Worm (Caenorhabditis elegans) whole organism, L3 larva: ENCODE measurements around the gene Y48E1C.2.
A peak's percentile ranks its signal among the peaks of the same experiment; 100 is the strongest.

ENCODE experiments used
- R02D3.7 ChIP-seq: fragments of 150-350 bp; optimal IDR thresholded peaks from 2 replicates; lab custom pipeline; 2014; ENCODE audit warnings: missing biosample characterization, missing genetic modification characterization
- ZK546.5 ChIP-seq: sonication (generic microtip); optimal IDR thresholded peaks from 2 replicates; lab custom pipeline; 2017; ENCODE audit warnings: missing biosample characterization, missing genetic modification characterization
- aly-2 ChIP-seq: fragments of 150-350 bp; optimal IDR thresholded peaks from 2 replicates; lab custom pipeline; 2014; ENCODE audit warnings: missing biosample characterization, missing genetic modification characterization
- ama-1 ChIP-seq: fragments of 150-350 bp; optimal IDR thresholded peaks from 2 replicates; lab custom pipeline; 2018
- ceh-16 ChIP-seq: sonication (generic microtip); optimal IDR thresholded peaks from 2 replicates; lab custom pipeline; 2017; ENCODE audit warnings: missing biosample characterization, missing genetic modification characterization
- ceh-28 ChIP-seq: fragments of 150-350 bp; optimal IDR thresholded peaks from 2 replicates; lab custom pipeline; 2014; ENCODE audit warnings: missing biosample characterization, missing genetic modification reagents, missing genetic modification characterization
- ceh-82 ChIP-seq: fragments of 150-350 bp; optimal IDR thresholded peaks from 2 replicates; lab custom pipeline; 2014; ENCODE audit warnings: missing biosample characterization, missing genetic modification characterization
- ceh-9 ChIP-seq: sonication (generic microtip); optimal IDR thresholded peaks from 2 replicates; lab custom pipeline; 2018; ENCODE audit warnings: missing biosample characterization, missing genetic modification characterization
- daf-12 ChIP-seq: fragments of 150-350 bp; optimal IDR thresholded peaks from 2 replicates; lab custom pipeline; 2014; ENCODE audit warnings: missing biosample characterization, missing genetic modification reagents, missing genetic modification characterization
- egl-27 ChIP-seq: sonication (generic microtip); optimal IDR thresholded peaks from 4 replicates; lab custom pipeline; 2017; ENCODE audit warnings: missing biosample characterization, missing genetic modification reagents, missing genetic modification characterization
- egl-5 ChIP-seq: fragments of 150-350 bp; optimal IDR thresholded peaks from 2 replicates; lab custom pipeline; 2017; ENCODE audit warnings: missing biosample characterization, missing genetic modification reagents, missing genetic modification characterization, inconsistent platforms
- elt-1 ChIP-seq: fragments of 150-350 bp; optimal IDR thresholded peaks from 2 replicates; lab custom pipeline; 2014; ENCODE audit warnings: missing biosample characterization, missing genetic modification characterization
- elt-2 ChIP-seq: sonication (generic microtip); optimal IDR thresholded peaks from 2 replicates; lab custom pipeline; 2016; ENCODE audit warnings: missing genetic modification reagents, mild to moderate bottlenecking, missing genetic modification characterization, missing compliant biosample characterization
- elt-3 ChIP-seq, 3 experiments: fragments of 150-350 bp in 1 of 3; sonication (generic microtip) in 2 of 3; optimal IDR thresholded peaks; 2 replicates in 2 of 3; 4 replicates in 1 of 3; lab custom pipeline; 2014 to 2017; ENCODE audit warnings: missing biosample characterization in 3 of 3, missing genetic modification characterization in 3 of 3
- eor-1 ChIP-seq, 2 experiments: fragments of 150-350 bp; optimal IDR thresholded peaks; 2 replicates each; lab custom pipeline; 2014 to 2018; ENCODE audit warnings: missing biosample characterization in 2 of 2, missing genetic modification characterization in 2 of 2
- fkh-10 ChIP-seq: sonication (generic microtip); optimal IDR thresholded peaks from 2 replicates; lab custom pipeline; 2017; ENCODE audit warnings: missing biosample characterization, missing genetic modification reagents, missing genetic modification characterization
- fos-1 ChIP-seq: fragments of 150-350 bp; optimal IDR thresholded peaks from 2 replicates; lab custom pipeline; 2014; ENCODE audit warnings: missing biosample characterization, missing genetic modification characterization
- hmg-11 ChIP-seq: sonication (generic microtip); optimal IDR thresholded peaks from 2 replicates; lab custom pipeline; 2016; ENCODE audit warnings: missing genetic modification characterization, missing compliant biosample characterization
- jun-1 ChIP-seq: fragments of 150-350 bp; optimal IDR thresholded peaks from 2 replicates; lab custom pipeline; 2014; ENCODE audit warnings: missing biosample characterization, missing genetic modification reagents, missing genetic modification characterization
- lin-15B ChIP-seq: fragments of 150-350 bp; optimal IDR thresholded peaks from 2 replicates; lab custom pipeline; 2014; ENCODE audit warnings: missing biosample characterization, missing genetic modification characterization
- lin-39 ChIP-seq: fragments of 150-350 bp; optimal IDR thresholded peaks from 2 replicates; lab custom pipeline; 2018; ENCODE audit warnings: missing biosample characterization, missing genetic modification reagents, missing genetic modification characterization
- lsy-12 ChIP-seq: sonication (generic microtip); optimal IDR thresholded peaks from 2 replicates; lab custom pipeline; 2016; ENCODE audit warnings: mild to moderate bottlenecking, missing genetic modification characterization, missing compliant biosample characterization
- mdl-1 ChIP-seq: fragments of 150-350 bp; optimal IDR thresholded peaks from 2 replicates; lab custom pipeline; 2014; ENCODE audit warnings: missing biosample characterization, missing genetic modification characterization
- mml-1 ChIP-seq: fragments of 150-350 bp; sonication (generic microtip); optimal IDR thresholded peaks from 3 replicates; lab custom pipeline; 2014; ENCODE audit warnings: missing biosample characterization, missing genetic modification characterization
- nfya-1 ChIP-seq: sonication (generic microtip); optimal IDR thresholded peaks from 2 replicates; lab custom pipeline; 2017; ENCODE audit warnings: missing genetic modification characterization, mild to moderate bottlenecking, missing compliant biosample characterization, antibody characterized with exemption, moderate library complexity; ENCODE audit not compliant: insufficient read depth
- nhr-11 ChIP-seq: fragments of 150-350 bp; optimal IDR thresholded peaks from 2 replicates; lab custom pipeline; 2014; ENCODE audit warnings: missing biosample characterization, missing genetic modification characterization
- nhr-12 ChIP-seq: fragments of 150-350 bp; optimal IDR thresholded peaks from 2 replicates; lab custom pipeline; 2014; ENCODE audit warnings: missing biosample characterization, missing genetic modification characterization
- nhr-23 ChIP-seq: fragments of 150-350 bp; optimal IDR thresholded peaks from 2 replicates; lab custom pipeline; 2014; ENCODE audit warnings: missing biosample characterization, missing genetic modification reagents, missing genetic modification characterization
- nhr-25 ChIP-seq: sonication (generic microtip); optimal IDR thresholded peaks from 2 replicates; lab custom pipeline; 2017; ENCODE audit warnings: missing biosample characterization, missing genetic modification characterization
- nhr-28 ChIP-seq: fragments of 150-350 bp; optimal IDR thresholded peaks from 2 replicates; lab custom pipeline; 2014; ENCODE audit warnings: missing biosample characterization, missing genetic modification characterization
- nhr-43 ChIP-seq: sonication (generic microtip); optimal IDR thresholded peaks from 2 replicates; lab custom pipeline; 2016; ENCODE audit warnings: mild to moderate bottlenecking, missing genetic modification characterization, missing compliant biosample characterization; ENCODE audit not compliant: poor library complexity, severe bottlenecking
- nhr-76 ChIP-seq: fragments of 150-350 bp; sonication (generic microtip); optimal IDR thresholded peaks from 5 replicates; lab custom pipeline; 2014; ENCODE audit warnings: missing biosample characterization, missing genetic modification characterization
- pha-4 ChIP-seq: fragments of 150-350 bp; optimal IDR thresholded peaks from 2 replicates; lab custom pipeline; 2014; ENCODE audit warnings: missing biosample characterization, missing genetic modification reagents, missing genetic modification characterization
- pqm-1 ChIP-seq: fragments of 150-350 bp; optimal IDR thresholded peaks from 2 replicates; lab custom pipeline; 2017; ENCODE audit warnings: missing biosample characterization, missing genetic modification characterization, inconsistent platforms
- sea-2 ChIP-seq: fragments of 150-350 bp; sonication (generic microtip); optimal IDR thresholded peaks from 4 replicates; lab custom pipeline; 2014; ENCODE audit warnings: missing biosample characterization, missing genetic modification reagents, missing genetic modification characterization
- skn-1 ChIP-seq: fragments of 150-350 bp; optimal IDR thresholded peaks from 2 replicates; lab custom pipeline; 2014; ENCODE audit warnings: missing biosample characterization, missing genetic modification characterization
- snpc-4 ChIP-seq: fragments of 150-350 bp; optimal IDR thresholded peaks from 2 replicates; lab custom pipeline; 2014; ENCODE audit warnings: missing biosample characterization, missing genetic modification characterization
- tbx-2 ChIP-seq: sonication (generic microtip); optimal IDR thresholded peaks from 2 replicates; lab custom pipeline; 2016; ENCODE audit warnings: mild to moderate bottlenecking, missing genetic modification characterization, missing compliant biosample characterization
- unc-39 ChIP-seq: sonication (generic microtip); optimal IDR thresholded peaks from 4 replicates; lab custom pipeline; 2017; ENCODE audit warnings: missing biosample characterization, missing genetic modification characterization
- unc-62 ChIP-seq: fragments of 150-350 bp; sonication (generic microtip); optimal IDR thresholded peaks from 4 replicates; lab custom pipeline; 2014; ENCODE audit warnings: missing biosample characterization, missing genetic modification reagents, missing genetic modification characterization
- zag-1 ChIP-seq: fragments of 150-350 bp; optimal IDR thresholded peaks from 2 replicates; lab custom pipeline; 2014; ENCODE audit warnings: missing biosample characterization, missing genetic modification characterization
- ztf-4 ChIP-seq: fragments of 150-350 bp; optimal IDR thresholded peaks from 2 replicates; lab custom pipeline; 2014; ENCODE audit warnings: missing biosample characterization, missing genetic modification characterization

Y48E1C.2 gene

DNA sequence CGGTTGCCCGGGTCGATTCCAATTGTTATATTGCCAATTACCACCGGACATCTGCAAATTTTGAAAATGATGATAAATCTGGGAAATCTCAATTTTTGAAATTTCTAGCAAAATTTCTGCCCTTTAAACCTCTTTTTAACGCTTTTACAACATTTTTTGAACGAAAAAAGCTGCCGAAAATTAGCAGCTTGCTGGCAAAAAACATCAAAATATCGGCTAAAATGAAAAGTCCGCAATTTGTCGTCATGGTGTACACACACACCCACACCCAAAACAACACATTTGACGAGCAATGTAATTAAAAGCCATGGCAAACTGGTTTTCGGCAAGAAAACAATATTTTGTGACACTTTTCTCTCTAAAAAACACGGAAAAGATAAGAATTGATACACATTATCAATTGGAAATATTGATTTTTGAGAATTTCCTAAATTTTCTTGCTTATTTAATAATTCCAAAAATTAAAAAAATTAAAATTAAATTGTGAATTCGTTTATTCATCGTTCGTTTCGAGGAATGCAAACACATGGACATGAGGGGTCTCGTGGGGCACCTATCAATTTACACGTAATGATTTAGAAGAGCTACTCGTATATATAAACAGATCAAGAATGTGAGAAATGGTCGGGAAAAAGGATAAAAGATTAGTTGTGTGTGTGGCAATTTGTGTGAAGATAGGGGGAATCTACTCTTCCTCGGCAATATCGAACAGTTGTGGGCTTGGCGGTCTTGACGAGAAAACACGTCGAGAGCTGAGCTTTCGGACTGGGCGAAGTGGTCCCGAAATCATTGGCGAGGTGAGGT, 36.5 kb downstream of the Y48E1C.2 start, which contains the start of gene pqn-27 (continued):
- TF ChIP-seq elt-2 (peak; percentile 60), ceh-9 (tag; lab: Kevin White, UChicago) (no peak), egl-27 (tag; lab: Kevin White, UChicago) (no peak), nhr-25 (tag; lab: Kevin White, UChicago) (peak; percentile 70), nhr-28 (no peak), elt-1 (tag; lab: Kevin White, UChicago) (no peak), eor-1 (tag; optimal IDR thresholded peaks at IDR 0.05; lab: Kevin White, UChicago) (no peak), unc-39 (no peak), daf-12 (tag; lab: Kevin White, UChicago) (no peak), ceh-82 (tag; lab: Kevin White, UChicago) (no peak), tbx-2 (tag; lab: Kevin White, UChicago) (peak; percentile 59), snpc-4 (tag; lab: Kevin White, UChicago) (no peak), sea-2 (GFP tag; lab: Kevin White, UChicago) (no peak), nhr-76 (tag; lab: Kevin White, UChicago) (no peak), ceh-16 (tag; lab: Kevin White, UChicago) (no peak), ztf-4 (tag; lab: Kevin White, UChicago) (peak; percentile 78), mml-1 (tag; lab: Kevin White, UChicago) (no peak), pha-4 (peak; percentile 65), nhr-23 (tag; lab: Kevin White, UChicago) (peak; percentile 73), unc-62 (GFP tag; lab: Kevin White, UChicago) (no peak)

DNA sequence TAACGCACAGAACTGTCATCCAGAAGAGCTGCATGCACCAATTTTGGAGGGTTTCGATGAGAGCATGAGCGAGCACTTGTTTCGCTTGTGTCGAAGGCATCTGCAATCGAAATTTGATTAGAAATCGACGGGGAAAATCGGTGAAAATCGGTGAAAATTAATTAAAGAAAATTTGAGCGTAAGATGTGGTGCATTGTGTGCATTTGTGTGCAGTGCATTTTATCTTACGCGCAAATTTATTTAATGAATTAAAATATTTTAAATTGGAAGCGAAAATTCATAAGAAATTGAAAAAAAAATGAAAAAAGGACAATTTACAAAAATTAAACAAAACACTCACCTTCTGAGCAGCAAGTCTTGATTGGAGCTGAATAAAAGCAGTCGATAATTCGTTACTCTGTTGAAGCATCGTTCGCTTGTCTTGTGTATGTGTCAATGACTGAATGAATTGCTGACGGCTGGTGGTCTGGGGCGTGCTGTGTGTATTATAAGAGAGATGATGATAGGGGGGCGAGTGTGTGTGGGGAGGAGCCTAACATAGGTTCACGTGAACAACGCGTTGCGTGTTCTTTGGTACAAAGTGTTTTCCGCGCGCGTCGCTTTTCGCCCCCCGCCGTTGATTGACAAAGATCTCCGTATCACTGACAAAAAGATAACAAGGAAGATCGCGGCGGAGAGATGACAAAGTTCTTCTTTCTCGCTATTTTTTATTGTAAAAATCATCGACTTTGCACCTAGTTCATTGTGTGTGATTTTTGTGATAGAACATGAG, 37.4 kb downstream of the Y48E1C.2 start:
- TF ChIP-seq jun-1 (tag; lab: Kevin White, UChicago) = peak; percentile 86
- TF ChIP-seq mml-1 (tag; lab: Kevin White, UChicago) = peak; percentile 88
- TF ChIP-seq snpc-4 (tag; lab: Kevin White, UChicago) = peak; percentile 61
- peak; percentile 97 for TF ChIP-seq elt-2
- TF ChIP-seq ceh-16 (tag; lab: Kevin White, UChicago) = no peak
- TF ChIP-seq nhr-43 (tag; lab: Kevin White, UChicago) = peak; percentile 94
- TF ChIP-seq ceh-28 (tag; lab: Kevin White, UChicago) = peak; percentile 59
- peak; percentile 58 for TF ChIP-seq nhr-11 (tag; lab: Kevin White, UChicago)
- TF ChIP-seq aly-2 (tag; lab: Kevin White, UChicago) = no peak
- TF ChIP-seq fkh-10 (GFP tag; lab: Kevin White, UChicago) = no peak
- peak; percentile 19 for TF ChIP-seq pha-4
- TF ChIP-seq nhr-25 (tag; lab: Kevin White, UChicago) = peak; percentile 84
- TF ChIP-seq nhr-76 (tag; lab: Kevin White, UChicago) = no peak
- peak; percentile 75 for TF ChIP-seq mdl-1 (tag; lab: Kevin White, UChicago)
- TF ChIP-seq sea-2 (GFP tag; lab: Kevin White, UChicago) = no peak
- TF ChIP-seq nhr-28 = no peak
- no peak for TF ChIP-seq ceh-82 (tag; lab: Kevin White, UChicago)
- peak; percentile 4 for TF ChIP-seq R02D3.7 (tag; lab: Kevin White, UChicago)
- no peak for TF ChIP-seq egl-5 (tag; lab: Kevin White, UChicago)
- TF ChIP-seq zag-1 (tag; lab: Kevin White, UChicago) = no peak
- peak; percentile 74 for TF ChIP-seq nfya-1 (tag; lab: Kevin White, UChicago)
- peak; percentile 97 for TF ChIP-seq ama-1 (lab: Kevin White, UChicago)
- peak; percentile 81 for TF ChIP-seq skn-1 (tag; lab: Kevin White, UChicago)
- no peak for TF ChIP-seq ceh-9 (tag; lab: Kevin White, UChicago)
- TF ChIP-seq egl-27 (tag; lab: Kevin White, UChicago) = peak; percentile 84
- TF ChIP-seq nhr-23 (tag; lab: Kevin White, UChicago) = peak; percentile 82
- TF ChIP-seq ZK546.5 (tag; lab: Kevin White, UChicago) = no peak
- TF ChIP-seq lin-39 (tag; lab: Kevin White, UChicago) = peak; percentile 90
- peak; percentile 37 for TF ChIP-seq tbx-2 (tag; lab: Kevin White, UChicago)
- TF ChIP-seq daf-12 (tag; lab: Kevin White, UChicago) = no peak
- TF ChIP-seq elt-3 (tag; optimal IDR thresholded peaks at IDR 0.05; lab: Kevin White, UChicago) = peak in 2 of 3 experiments; percentile 5 to 89
- TF ChIP-seq fos-1 = peak; percentile 2
- TF ChIP-seq lin-15B (tag; lab: Kevin White, UChicago) = peak; percentile 22
- TF ChIP-seq unc-62 (GFP tag; lab: Kevin White, UChicago) = peak; percentile 76
- TF ChIP-seq pqm-1 (tag; lab: Kevin White, UChicago) = peak; percentile 87
- TF ChIP-seq nhr-12 (tag; lab: Kevin White, UChicago) = no peak
- TF ChIP-seq hmg-11 (tag; lab: Kevin White, UChicago) = peak; percentile 7
- peak; percentile 70 for TF ChIP-seq elt-1 (tag; lab: Kevin White, UChicago)
- peak; percentile 32 for TF ChIP-seq lsy-12 (tag; lab: Kevin White, UChicago)
- TF ChIP-seq, all 47 proteins: peak for 26
